Worm (Caenorhabditis elegans) whole organism, early embryonic: ENCODE results near the gene R09D1.12.

ENCODE experiments used
- B0310.2 ChIP-seq: sonication (generic microtip); optimal IDR thresholded peaks from 2 replicates; lab custom pipeline; 2016; ENCODE audit warnings: mild to moderate bottlenecking, missing genetic modification characterization, missing compliant biosample characterization
- F13C5.2 ChIP-seq: sonication (generic microtip); optimal IDR thresholded peaks from 2 replicates; lab custom pipeline; 2017; ENCODE audit warnings: mild to moderate bottlenecking, missing genetic modification characterization, inconsistent platforms, missing compliant biosample characterization
- aly-1 ChIP-seq: sonication (generic microtip); optimal IDR thresholded peaks from 2 replicates; lab custom pipeline; 2016; ENCODE audit warnings: missing genetic modification characterization, missing compliant biosample characterization
- ama-1 ChIP-seq: fragments of 150-350 bp; optimal IDR thresholded peaks from 2 replicates; lab custom pipeline; 2014
- ceh-13 ChIP-seq: fragments of 200-800 bp; sonication (Bioruptor generic); optimal IDR thresholded peaks from 2 replicates; lab custom pipeline; 2018; ENCODE audit warnings: mild to moderate bottlenecking, missing genetic modification characterization, missing compliant biosample characterization
- ceh-36 ChIP-seq: sonication (generic microtip); optimal IDR thresholded peaks from 2 replicates; lab custom pipeline; 2016; ENCODE audit warnings: missing genetic modification characterization, inconsistent platforms, missing compliant biosample characterization
- ets-7 ChIP-seq: sonication (generic microtip); optimal IDR thresholded peaks from 2 replicates; lab custom pipeline; 2016; ENCODE audit warnings: missing genotype, missing genetic modification characterization, missing compliant biosample characterization
- flt-1 ChIP-seq: fragments of 200-800 bp; sonication (Bioruptor generic); IDR thresholded peaks from 2 replicates; pipeline ENCODE4 v1.3.6; 2022; ENCODE audit warnings: missing genetic modification characterization, missing compliant biosample characterization
- hmbx-1 ChIP-seq: sonication (generic microtip); optimal IDR thresholded peaks from 2 replicates; lab custom pipeline; 2016; ENCODE audit warnings: mild to moderate bottlenecking, missing genetic modification characterization, missing compliant biosample characterization
- hmg-4 ChIP-seq: fragments of 200-800 bp; sonication (Bioruptor generic); optimal IDR thresholded peaks from 2 replicates; lab custom pipeline; 2018; ENCODE audit warnings: mild to moderate bottlenecking, missing genetic modification characterization, missing compliant biosample characterization
- hnd-1 ChIP-seq: sonication (generic microtip); optimal IDR thresholded peaks from 2 replicates; lab custom pipeline; 2016; ENCODE audit warnings: missing genetic modification characterization, missing compliant biosample characterization
- pes-1 ChIP-seq: fragments of 200-800 bp; sonication (Bioruptor generic); IDR thresholded peaks from 2 replicates; pipeline ENCODE4 v1.3.6; 2022; ENCODE audit warnings: missing genetic modification reagents, missing genetic modification characterization, missing compliant biosample characterization
- scrt-1 ChIP-seq: fragments of 200-800 bp; sonication (Bioruptor generic); IDR thresholded peaks from 2 replicates; pipeline ENCODE4 v1.3.6; 2022; ENCODE audit warnings: missing genetic modification characterization, missing compliant biosample characterization
- sea-1 ChIP-seq: fragments of 200-800 bp; sonication (Bioruptor generic); conservative IDR thresholded peaks from 2 replicates; pipeline ENCODE4 v1.3.6; 2022; ENCODE audit warnings: missing genetic modification characterization, missing compliant biosample characterization
- tbx-11 ChIP-seq: fragments of 200-800 bp; sonication (Bioruptor generic); IDR thresholded peaks from 2 replicates; pipeline ENCODE4 v1.3.6; 2022; ENCODE audit warnings: missing genetic modification characterization, missing compliant biosample characterization
- tbx-37 ChIP-seq: fragments of 200-800 bp; sonication (Bioruptor generic); conservative IDR thresholded peaks from 2 replicates; pipeline ENCODE4 v1.3.6; 2022; ENCODE audit warnings: missing genetic modification reagents, missing genetic modification characterization, missing compliant biosample characterization
- tra-4 ChIP-seq: sonication (generic microtip); optimal IDR thresholded peaks from 2 replicates; lab custom pipeline; 2017; ENCODE audit warnings: missing genetic modification characterization, missing compliant biosample characterization

The R09D1.12 gene

ce11 chrII:9418843-9419532 lies 33.1 kb downstream of the R09D1.12 start:
- TF ChIP-seq ets-7 (no peak), F13C5.2 (tag; lab: Kevin White, UChicago) (no peak), aly-1 (tag; lab: Kevin White, UChicago) (no peak), pes-1 (GFP tag; lab: Robert Waterston, UW) (no peak), scrt-1 (GFP tag; lab: Robert Waterston, UW) (no peak), hnd-1 (tag; lab: Kevin White, UChicago) (no peak), ceh-36 (tag; lab: Kevin White, UChicago) (no peak), flt-1 (GFP tag; lab: Robert Waterston, UW) (no peak), ceh-13 (no peak)

- TF ChIP-seq tbx-37 (GFP tag; lab: Robert Waterston, UW): no peak
- TF ChIP-seq ama-1 (lab: Kevin White, UChicago): no peak
- no peak for TF ChIP-seq tbx-11 (GFP tag; lab: Robert Waterston, UW)
- no peak for TF ChIP-seq ceh-13
- no peak for TF ChIP-seq F13C5.2 (tag; lab: Kevin White, UChicago)
- no peak for TF ChIP-seq hmg-4 (GFP tag; lab: Kevin White, UChicago)
Measured at ce11 chrII:9418065-9418567, 34.0 kb downstream of the R09D1.12 start, which contains the start of the genes M176.4 and M176.16. Gene M176.4, plus strand, starts transcription at chrII:9418365. Gene M176.16, plus strand, starts transcription at chrII:9418517.

- TF ChIP-seq tra-4 (tag; lab: Kevin White, UChicago) (no peak), ama-1 (lab: Kevin White, UChicago) (no peak), flt-1 (GFP tag; lab: Robert Waterston, UW) (no peak), hmg-4 (GFP tag; lab: Kevin White, UChicago) (no peak), pes-1 (GFP tag; lab: Robert Waterston, UW) (no peak), hnd-1 (tag; lab: Kevin White, UChicago) (no peak), ets-7 (no peak), ceh-13 (no peak), tbx-37 (GFP tag; lab: Robert Waterston, UW) (no peak)
Measured at ce11 chrII:9416381-9417276, 35.4 kb downstream of the R09D1.12 start, which contains the start of the genes gss-1 and chch-3. Gene gss-1, minus strand, starts transcription at chrII:9416431. Gene chch-3, plus strand, starts transcription at chrII:9417013.

ce11 chrII:9412086-9412608 lies 39.9 kb downstream of the R09D1.12 start, which contains the start of gene arrd-3:
Gene arrd-3, plus strand, starts transcription at chrII:9412558.
- TF ChIP-seq tbx-11 (GFP tag; lab: Robert Waterston, UW) (no peak), flt-1 (GFP tag; lab: Robert Waterston, UW) (no peak), ama-1 (lab: Kevin White, UChicago) (no peak), ets-7 (no peak), aly-1 (tag; lab: Kevin White, UChicago) (no peak), hnd-1 (tag; lab: Kevin White, UChicago) (no peak), scrt-1 (GFP tag; lab: Robert Waterston, UW) (no peak), ceh-36 (tag; lab: Kevin White, UChicago) (no peak), ceh-13 (no peak), F13C5.2 (tag; lab: Kevin White, UChicago) (no peak), sea-1 (GFP tag; lab: Robert Waterston, UW) (no peak), tbx-37 (GFP tag; lab: Robert Waterston, UW) (no peak)

- no peak for TF ChIP-seq ama-1 (lab: Kevin White, UChicago)
- TF ChIP-seq flt-1 (GFP tag; lab: Robert Waterston, UW): no peak
Measured at ce11 chrII:9411497-9411896, 40.6 kb downstream of the R09D1.12 start, which contains the start of gene M176.9. Gene M176.9, minus strand, starts transcription at chrII:9411597.

- TF ChIP-seq scrt-1 (GFP tag; lab: Robert Waterston, UW): no peak
- TF ChIP-seq tbx-11 (GFP tag; lab: Robert Waterston, UW): no peak
- no peak for TF ChIP-seq hmg-4 (GFP tag; lab: Kevin White, UChicago)
- no peak for TF ChIP-seq F13C5.2 (tag; lab: Kevin White, UChicago)
- TF ChIP-seq tra-4 (tag; lab: Kevin White, UChicago): no peak
- TF ChIP-seq B0310.2 (tag; lab: Kevin White, UChicago): no peak
- no peak for TF ChIP-seq sea-1 (GFP tag; lab: Robert Waterston, UW)
- TF ChIP-seq hnd-1 (tag; lab: Kevin White, UChicago): no peak
Measured at ce11 chrII:9407469-9407868, 44.6 kb downstream of the R09D1.12 start, which contains the start of gene arrd-2. Gene arrd-2, plus strand, starts transcription at chrII:9407769.

ce11 chrII:9407020-9407419 lies 45.1 kb downstream of the R09D1.12 start, which contains the start of gene mpz-6:
Gene mpz-6, minus strand, starts transcription at chrII:9407120.
- TF ChIP-seq tbx-11 (GFP tag; lab: Robert Waterston, UW) (no peak), scrt-1 (GFP tag; lab: Robert Waterston, UW) (no peak), B0310.2 (tag; lab: Kevin White, UChicago) (no peak), ceh-13 (no peak), hmg-4 (GFP tag; lab: Kevin White, UChicago) (no peak), ets-7 (no peak), flt-1 (GFP tag; lab: Robert Waterston, UW) (no peak), ceh-36 (tag; lab: Kevin White, UChicago) (no peak), hmbx-1 (no peak), pes-1 (GFP tag; lab: Robert Waterston, UW) (no peak), aly-1 (tag; lab: Kevin White, UChicago) (no peak), hnd-1 (tag; lab: Kevin White, UChicago) (no peak), sea-1 (GFP tag; lab: Robert Waterston, UW) (no peak), F13C5.2 (tag; lab: Kevin White, UChicago) (no peak), ama-1 (lab: Kevin White, UChicago) (no peak), tbx-37 (GFP tag; lab: Robert Waterston, UW) (no peak), tra-4 (tag; lab: Kevin White, UChicago) (no peak)
